Worm (Caenorhabditis elegans) whole organism, early embryonic: Measurements from ENCODE around the gene K08D9.9.

Source experiments
- B0310.2 ChIP-seq: sonication (generic microtip); optimal IDR thresholded peaks from 2 replicates; lab custom pipeline; 2016; ENCODE audit warnings: mild to moderate bottlenecking, missing genetic modification characterization, missing compliant biosample characterization
- F13C5.2 ChIP-seq: sonication (generic microtip); optimal IDR thresholded peaks from 2 replicates; lab custom pipeline; 2017; ENCODE audit warnings: mild to moderate bottlenecking, missing genetic modification characterization, inconsistent platforms, missing compliant biosample characterization
- ama-1 ChIP-seq: fragments of 150-350 bp; optimal IDR thresholded peaks from 2 replicates; lab custom pipeline; 2014
- ets-7 ChIP-seq: sonication (generic microtip); optimal IDR thresholded peaks from 2 replicates; lab custom pipeline; 2016; ENCODE audit warnings: missing genotype, missing genetic modification characterization, missing compliant biosample characterization
- hmbx-1 ChIP-seq: sonication (generic microtip); optimal IDR thresholded peaks from 2 replicates; lab custom pipeline; 2016; ENCODE audit warnings: mild to moderate bottlenecking, missing genetic modification characterization, missing compliant biosample characterization
- hmg-4 ChIP-seq: fragments of 200-800 bp; sonication (Bioruptor generic); optimal IDR thresholded peaks from 2 replicates; lab custom pipeline; 2018; ENCODE audit warnings: mild to moderate bottlenecking, missing genetic modification characterization, missing compliant biosample characterization
- pes-1 ChIP-seq: fragments of 200-800 bp; sonication (Bioruptor generic); IDR thresholded peaks from 2 replicates; pipeline ENCODE4 v1.3.6; 2022; ENCODE audit warnings: missing genetic modification reagents, missing genetic modification characterization, missing compliant biosample characterization
- scrt-1 ChIP-seq: fragments of 200-800 bp; sonication (Bioruptor generic); IDR thresholded peaks from 2 replicates; pipeline ENCODE4 v1.3.6; 2022; ENCODE audit warnings: missing genetic modification characterization, missing compliant biosample characterization
- sea-1 ChIP-seq: fragments of 200-800 bp; sonication (Bioruptor generic); conservative IDR thresholded peaks from 2 replicates; pipeline ENCODE4 v1.3.6; 2022; ENCODE audit warnings: missing genetic modification characterization, missing compliant biosample characterization
- tbx-11 ChIP-seq: fragments of 200-800 bp; sonication (Bioruptor generic); IDR thresholded peaks from 2 replicates; pipeline ENCODE4 v1.3.6; 2022; ENCODE audit warnings: missing genetic modification characterization, missing compliant biosample characterization
- tbx-37 ChIP-seq: fragments of 200-800 bp; sonication (Bioruptor generic); conservative IDR thresholded peaks from 2 replicates; pipeline ENCODE4 v1.3.6; 2022; ENCODE audit warnings: missing genetic modification reagents, missing genetic modification characterization, missing compliant biosample characterization
- tra-4 ChIP-seq: sonication (generic microtip); optimal IDR thresholded peaks from 2 replicates; lab custom pipeline; 2017; ENCODE audit warnings: missing genetic modification characterization, missing compliant biosample characterization

DNA sequence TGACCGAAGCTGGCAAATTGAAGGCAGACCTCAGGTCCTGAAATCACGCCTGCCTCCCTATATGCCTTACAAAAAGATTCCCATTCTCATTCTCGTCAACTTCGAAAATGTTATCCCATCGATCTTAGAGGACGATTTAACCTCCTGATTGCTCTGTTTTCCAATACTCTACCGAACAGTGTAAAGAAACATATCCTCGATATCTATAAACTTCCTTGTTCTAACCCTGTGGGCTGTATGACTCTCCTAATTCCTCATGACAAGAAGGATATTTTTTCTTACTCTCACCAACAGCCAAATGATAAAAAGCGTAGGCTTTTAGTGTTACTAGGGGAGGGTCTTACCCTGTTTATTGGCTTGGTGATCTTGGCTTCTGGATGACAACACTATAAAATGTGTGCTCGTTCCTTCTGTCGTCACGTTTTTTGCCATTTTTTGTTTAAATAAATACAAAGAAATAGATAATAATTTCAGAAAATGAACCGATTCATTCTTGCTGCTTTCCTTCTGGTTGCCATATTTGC lies 37.1 kb upstream of the K08D9.9 start, which contains the start of gene T28A11.4:
- TF ChIP-seq hmg-4, result no peak
- TF ChIP-seq F13C5.2 (tag; lab: Kevin White, UChicago), result no peak
- TF ChIP-seq ama-1 (lab: Kevin White, UChicago), result no peak
- no peak for TF ChIP-seq scrt-1 (GFP tag; lab: Robert Waterston, UW)
- TF ChIP-seq tbx-37, result no peak
- TF ChIP-seq sea-1 (GFP tag; lab: Robert Waterston, UW), result no peak
- no peak for TF ChIP-seq tbx-11 (GFP tag; lab: Robert Waterston, UW)
- TF ChIP-seq ets-7 (tag; lab: Kevin White, UChicago), result no peak
- no peak for TF ChIP-seq tra-4 (tag; lab: Kevin White, UChicago)
- TF ChIP-seq B0310.2 (tag; lab: Kevin White, UChicago), result no peak
- no peak for TF ChIP-seq pes-1 (GFP tag; lab: Robert Waterston, UW)
- no peak for TF ChIP-seq hmbx-1 (tag; lab: Kevin White, UChicago)
